Fruit fly (Drosophila melanogaster) whole organism, embryonic: ENCODE data around the gene CG7903.

ENCODE experiments used
- CG11560 ChIP-seq: fragments of 200-800 bp; sonication (Bioruptor generic); IDR thresholded peaks from 3 replicates; pipeline ENCODE4 v1.3.6; 2022; ENCODE audit warnings: missing biosample characterization, missing genetic modification characterization
- CG6813 ChIP-seq: fragments of 200-800 bp; sonication (Bioruptor generic); optimal IDR thresholded peaks from 2 replicates; lab custom pipeline; 2017; ENCODE audit warnings: missing biosample characterization, missing genetic modification characterization, mild to moderate bottlenecking, moderate library complexity, missing genetic modification reagents
- Dll ChIP-seq: fragments of 200-800 bp; sonication (Bioruptor generic); IDR thresholded peaks from 4 replicates; pipeline ENCODE4 v1.3.6; 2022; ENCODE audit warnings: missing biosample characterization, missing genetic modification characterization; ENCODE audit not compliant: partially characterized antibody
- MBD-R2 ChIP-seq: fragments of 200-800 bp; sonication (Bioruptor generic); IDR thresholded peaks from 2 replicates; pipeline ENCODE4 v1.3.6; 2022; ENCODE audit warnings: missing biosample characterization, missing genetic modification characterization
- ab ChIP-seq: fragments of 200-800 bp; sonication (Bioruptor generic); optimal IDR thresholded peaks from 2 replicates; lab custom pipeline; 2016; ENCODE audit warnings: missing biosample characterization, missing genetic modification characterization
- ttk ChIP-seq: fragments of 200-800 bp; sonication (Bioruptor generic); IDR thresholded peaks from 2 replicates; pipeline ENCODE4 v2.1.2; 2022; ENCODE audit warnings: missing biosample characterization, missing genetic modification characterization

- peak; percentile 48 for TF ChIP-seq CG6813 (GFP tag; lab: Kevin White, UChicago)
- TF ChIP-seq ttk (GFP tag; lab: Robert Waterston, UW): peak; percentile 78
- TF ChIP-seq ab (GFP tag; lab: Kevin White, UChicago): no peak
- TF ChIP-seq CG11560 (tag; lab: Robert Waterston, UW): no peak
- no peak for TF ChIP-seq Dll
- TF ChIP-seq MBD-R2 (GFP tag; lab: Robert Waterston, UW): peak; percentile 51; the same call in 1 of the 2 replicates
These were observed 11.9 kb downstream of the CG7903 start, which contains the start of gene CG7896 for dm6 chr3R:29983073-29983544.
